Worm (Caenorhabditis elegans) whole organism, L4 larva: ENCODE measurements around the gene unc-2.

ENCODE experiments used
- D1046.2 ChIP-seq: fragments of 200-800 bp; sonication (Bioruptor generic); IDR thresholded peaks from 2 replicates; pipeline ENCODE4 v1.3.6; 2022; ENCODE audit warnings: missing genetic modification characterization, missing compliant biosample characterization
- F26F4.8 ChIP-seq: fragments of 200-800 bp; sonication (Bioruptor generic); conservative IDR thresholded peaks from 2 replicates; pipeline ENCODE4 v1.3.6; 2022; ENCODE audit warnings: missing genetic modification characterization, missing compliant biosample characterization
- F37D6.2 ChIP-seq: sonication (generic microtip); optimal IDR thresholded peaks from 2 replicates; lab custom pipeline; 2016; ENCODE audit warnings: mild to moderate bottlenecking, missing genetic modification characterization, missing compliant biosample characterization
- F44E2.7 ChIP-seq: fragments of 200-800 bp; sonication (Bioruptor generic); IDR thresholded peaks from 2 replicates; pipeline ENCODE4 v2.1.2; 2022; ENCODE audit warnings: missing genetic modification characterization, missing compliant biosample characterization
- T20F7.1 ChIP-seq: fragments of 200-800 bp; sonication (Bioruptor generic); optimal IDR thresholded peaks from 2 replicates; lab custom pipeline; 2018; ENCODE audit warnings: mild to moderate bottlenecking, missing genetic modification characterization, missing compliant biosample characterization
- T26A8.4 ChIP-seq: fragments of 200-800 bp; sonication (Bioruptor generic); IDR thresholded peaks from 2 replicates; pipeline ENCODE4 v1.3.6; 2022; ENCODE audit warnings: missing genetic modification characterization, missing compliant biosample characterization
- ZK337.2 ChIP-seq: fragments of 200-800 bp; sonication (Bioruptor generic); IDR thresholded peaks from 2 replicates; pipeline ENCODE4 v1.3.6; 2022; ENCODE audit warnings: missing genetic modification reagents, missing genetic modification characterization, missing compliant biosample characterization
- aha-1 ChIP-seq: fragments of 150-350 bp; peaks from one replicate; lab custom pipeline; 2014; ENCODE audit warnings: missing biosample characterization, missing genetic modification characterization
- aly-2 ChIP-seq: sonication (generic microtip); optimal IDR thresholded peaks from 2 replicates; lab custom pipeline; 2018; ENCODE audit warnings: missing biosample characterization, missing genetic modification characterization
- ceh-20 ChIP-seq: fragments of 200-800 bp; sonication (Bioruptor generic); IDR thresholded peaks from 2 replicates; pipeline ENCODE4 v1.3.6; 2022; ENCODE audit warnings: missing genetic modification reagents, missing genetic modification characterization, missing compliant biosample characterization
- ceh-28 ChIP-seq: fragments of 150-350 bp; optimal IDR thresholded peaks from 2 replicates; lab custom pipeline; 2014; ENCODE audit warnings: missing biosample characterization, missing genetic modification reagents, missing genetic modification characterization
- ceh-32 ChIP-seq: sonication (generic microtip); optimal IDR thresholded peaks from 2 replicates; lab custom pipeline; 2016; ENCODE audit warnings: mild to moderate bottlenecking, missing genetic modification characterization, missing compliant biosample characterization; ENCODE audit not compliant: poor library complexity
- ceh-82 ChIP-seq: sonication (generic microtip); optimal IDR thresholded peaks from 2 replicates; lab custom pipeline; 2017; ENCODE audit warnings: missing biosample characterization, missing genetic modification characterization
- ces-1 ChIP-seq: fragments of 150-350 bp; sonication (generic microtip); optimal IDR thresholded peaks from 4 replicates; lab custom pipeline; 2014; ENCODE audit warnings: missing biosample characterization, missing genetic modification reagents, missing genetic modification characterization
- cey-2 ChIP-seq: sonication (generic microtip); optimal IDR thresholded peaks from 3 replicates; lab custom pipeline; 2017; ENCODE audit warnings: missing genetic modification characterization, mild to moderate bottlenecking, missing compliant biosample characterization, antibody characterized with exemption, borderline replicate concordance; ENCODE audit not compliant: insufficient read depth
- ctbp-1 ChIP-seq: fragments of 200-800 bp; sonication (Bioruptor generic); IDR thresholded peaks from 2 replicates; pipeline ENCODE4 v1.3.6; 2022; ENCODE audit warnings: missing genetic modification reagents, missing genetic modification characterization, missing compliant biosample characterization
- daf-16 ChIP-seq, 3 experiments: sonication (generic microtip); optimal IDR thresholded peaks; 2 replicates each; lab custom pipeline; 2016 to 2017; ENCODE audit warnings: missing genetic modification characterization in 3 of 3, missing genetic modification reagents in 3 of 3, mild to moderate bottlenecking in 2 of 3, missing compliant biosample characterization in 2 of 3, missing biosample characterization in 1 of 3, moderate library complexity in 1 of 3
- daf-19 ChIP-seq: fragments of 200-800 bp; sonication (Bioruptor generic); conservative IDR thresholded peaks from 2 replicates; pipeline ENCODE4 v1.3.6; 2022; ENCODE audit warnings: missing genetic modification characterization, missing compliant biosample characterization
- dmd-8 ChIP-seq: fragments of 200-800 bp; sonication (Bioruptor generic); IDR thresholded peaks from 2 replicates; pipeline ENCODE4 v1.3.6; 2022; ENCODE audit warnings: missing genetic modification characterization, missing compliant biosample characterization
- duxl-1 ChIP-seq: sonication (generic microtip); optimal IDR thresholded peaks from 2 replicates; lab custom pipeline; 2016; ENCODE audit warnings: mild to moderate bottlenecking, missing genetic modification characterization, moderate library complexity, missing compliant biosample characterization; ENCODE audit not compliant: poor library complexity
- dve-1 ChIP-seq: sonication (generic microtip); optimal IDR thresholded peaks from 2 replicates; lab custom pipeline; 2017; ENCODE audit warnings: antibody characterized with exemption, mild to moderate bottlenecking, missing genetic modification characterization, missing compliant biosample characterization; ENCODE audit not compliant: insufficient read depth
- fos-1 ChIP-seq: fragments of 150-350 bp; optimal IDR thresholded peaks from 2 replicates; lab custom pipeline; 2014; ENCODE audit warnings: missing biosample characterization, missing genetic modification characterization
- gei-8 ChIP-seq: fragments of 200-800 bp; sonication (Bioruptor generic); optimal IDR thresholded peaks from 2 replicates; lab custom pipeline; 2018; ENCODE audit warnings: mild to moderate bottlenecking, missing genetic modification characterization, missing compliant biosample characterization
- hif-1 ChIP-seq, 2 experiments: sonication (generic microtip); optimal IDR thresholded peaks; 2 replicates each; lab custom pipeline; 2016 to 2017; ENCODE audit warnings: missing compliant biosample characterization in 2 of 2, missing genetic modification characterization in 2 of 2, missing genetic modification reagents in 2 of 2, missing genotype in 2 of 2, mild to moderate bottlenecking in 1 of 2
- lim-7 ChIP-seq: fragments of 200-800 bp; sonication (Bioruptor generic); IDR thresholded peaks from 2 replicates; pipeline ENCODE4 v1.3.6; 2022; ENCODE audit warnings: missing genetic modification characterization, missing compliant biosample characterization
- lin-1 ChIP-seq: fragments of 200-800 bp; sonication (Bioruptor generic); IDR thresholded peaks from 2 replicates; pipeline ENCODE4 v1.3.6; 2022; ENCODE audit warnings: missing genetic modification reagents, missing genetic modification characterization, missing compliant biosample characterization
- lin-38 ChIP-seq: fragments of 200-800 bp; sonication (Bioruptor generic); IDR thresholded peaks from 2 replicates; pipeline ENCODE4 v1.3.6; 2022; ENCODE audit warnings: missing genetic modification reagents, missing genetic modification characterization, missing compliant biosample characterization
- lin-39 ChIP-seq: fragments of 150-350 bp; optimal IDR thresholded peaks from 2 replicates; lab custom pipeline; 2014; ENCODE audit warnings: missing biosample characterization, missing genetic modification reagents, missing genetic modification characterization
- madf-5 ChIP-seq, 2 experiments: fragments of 200-800 bp; sonication (Bioruptor generic); IDR thresholded peaks; 2 replicates each; pipeline ENCODE4 v1.3.6; 2022; ENCODE audit warnings: missing compliant biosample characterization in 2 of 2, missing genetic modification characterization in 2 of 2
- madf-9 ChIP-seq: fragments of 200-800 bp; sonication (Bioruptor generic); conservative IDR thresholded peaks from 2 replicates; pipeline ENCODE4 v1.3.6; 2022; ENCODE audit warnings: missing genetic modification reagents, missing genetic modification characterization, missing compliant biosample characterization
- mdl-1 ChIP-seq, 2 experiments: fragments of 150-350 bp in 1 of 2; sonication (generic microtip) in 1 of 2; optimal IDR thresholded peaks; 2 replicates each; lab custom pipeline; 2014 to 2017; ENCODE audit warnings: missing biosample characterization in 2 of 2, missing genetic modification characterization in 2 of 2
- mdt-29 ChIP-seq: fragments of 200-800 bp; sonication (Bioruptor generic); IDR thresholded peaks from 2 replicates; pipeline ENCODE4 v1.3.6; 2022; ENCODE audit warnings: missing genetic modification reagents, missing genetic modification characterization, missing compliant biosample characterization
- nhr-102 ChIP-seq: sonication (generic microtip); optimal IDR thresholded peaks from 2 replicates; lab custom pipeline; 2016; ENCODE audit warnings: mild to moderate bottlenecking, missing genetic modification characterization, moderate library complexity, missing compliant biosample characterization
- nhr-42 ChIP-seq: fragments of 200-800 bp; sonication (Bioruptor generic); IDR thresholded peaks from 2 replicates; pipeline ENCODE4 v1.3.6; 2022; ENCODE audit warnings: missing genetic modification characterization, missing compliant biosample characterization
- nhr-76 ChIP-seq: fragments of 150-350 bp; optimal IDR thresholded peaks from 2 replicates; lab custom pipeline; 2014; ENCODE audit warnings: missing biosample characterization, missing genetic modification characterization
- pha-4 ChIP-seq, 2 experiments: fragments of 150-350 bp in 1 of 2; fragments of 200-800 bp in 1 of 2; sonication (Bioruptor generic) in 1 of 2; IDR thresholded peaks in 1 of 2; optimal IDR thresholded peaks in 1 of 2; 2 replicates each; pipeline versions ENCODE4 v1.3.6 to Lab custom; 2014 to 2022; ENCODE audit warnings: missing genetic modification characterization in 2 of 2, missing genetic modification reagents in 2 of 2, missing biosample characterization in 1 of 2, missing compliant biosample characterization in 1 of 2
- rbr-2 ChIP-seq: sonication (generic microtip); optimal IDR thresholded peaks from 2 replicates; lab custom pipeline; 2016; ENCODE audit warnings: missing genotype, missing genetic modification characterization, missing compliant biosample characterization
- set-16 ChIP-seq: fragments of 200-800 bp; sonication (Bioruptor generic); IDR thresholded peaks from 2 replicates; pipeline ENCODE4 v1.3.6; 2022; ENCODE audit warnings: missing genetic modification reagents, missing genetic modification characterization, missing compliant biosample characterization
- snpc-1.2 ChIP-seq: fragments of 200-800 bp; sonication (Bioruptor generic); IDR thresholded peaks from 2 replicates; pipeline ENCODE4 v1.3.6; 2022; ENCODE audit warnings: missing genetic modification reagents, missing genetic modification characterization, missing compliant biosample characterization
- snpc-4 ChIP-seq: fragments of 150-350 bp; optimal IDR thresholded peaks from 2 replicates; lab custom pipeline; 2014; ENCODE audit warnings: missing biosample characterization, missing genetic modification characterization
- spr-3 ChIP-seq: fragments of 200-800 bp; sonication (Bioruptor generic); optimal IDR thresholded peaks from 2 replicates; lab custom pipeline; 2018; ENCODE audit warnings: mild to moderate bottlenecking, missing genetic modification characterization, missing compliant biosample characterization
- tag-97 ChIP-seq: fragments of 200-800 bp; sonication (Bioruptor generic); IDR thresholded peaks from 2 replicates; pipeline ENCODE4 v1.3.6; 2022; ENCODE audit warnings: missing genetic modification characterization, missing compliant biosample characterization
- unc-39 ChIP-seq: sonication (generic microtip); optimal IDR thresholded peaks from 2 replicates; lab custom pipeline; 2017; ENCODE audit warnings: missing biosample characterization, missing genetic modification characterization
- vab-7 ChIP-seq: fragments of 200-800 bp; sonication (Bioruptor generic); IDR thresholded peaks from 2 replicates; pipeline ENCODE4 v1.3.6; 2022; ENCODE audit warnings: missing genetic modification reagents, missing genetic modification characterization, missing compliant biosample characterization
- zip-2 ChIP-seq: fragments of 150-350 bp; optimal IDR thresholded peaks from 2 replicates; lab custom pipeline; 2014; ENCODE audit warnings: missing biosample characterization, missing genetic modification characterization

Gene unc-2

ce11 chrX:2667779-2668178 is 95.5 kb downstream of the unc-2 start, which contains the start of gene C09B7.2 (continued):
- TF ChIP-seq unc-39 (no peak), mdl-1 (tag; optimal IDR thresholded peaks at IDR 0.05; lab: Kevin White, UChicago) (peak; percentile 91 to 98), ceh-82 (tag; lab: Kevin White, UChicago) (no peak), lin-1 (GFP tag; lab: Robert Waterston, UW) (no peak), hif-1 (tag; optimal IDR thresholded peaks at IDR 0.05; lab: Kevin White, UChicago) (peak in 1 of 2 experiments; percentile 46), nhr-42 (GFP tag; lab: Robert Waterston, UW) (0 out of 2 replicates have a peak, but pooled peaks have one; percentile 10), fos-1 (tag; lab: Kevin White, UChicago) (no peak), gei-8 (no peak)

- TF ChIP-seq F44E2.7 (GFP tag; lab: Robert Waterston, UW) = no peak
- TF ChIP-seq madf-9 (GFP tag; lab: Robert Waterston, UW) = no peak
- TF ChIP-seq tag-97 (GFP tag; lab: Robert Waterston, UW) = no peak
- TF ChIP-seq aha-1 (tag; lab: Kevin White, UChicago) = peak; percentile 70
- no peak for TF ChIP-seq snpc-1.2 (GFP tag; lab: Robert Waterston, UW)
- TF ChIP-seq dve-1 (tag; lab: Kevin White, UChicago) = no peak
- no peak for TF ChIP-seq cey-2 (tag; lab: Kevin White, UChicago)
- no peak for TF ChIP-seq spr-3 (GFP tag; lab: Kevin White, UChicago)
Observed at ce11 chrX:2664273-2664672, 99.1 kb downstream of the unc-2 start, which contains the start of gene F54G2.1. Gene F54G2.1, minus strand, starts transcription at chrX:2664373.

- TF ChIP-seq ceh-20 (GFP tag; lab: Robert Waterston, UW) = no peak
- no peak for TF ChIP-seq T26A8.4 (GFP tag; lab: Robert Waterston, UW)
- TF ChIP-seq ces-1 (GFP tag; lab: Kevin White, UChicago) = no peak
- no peak for TF ChIP-seq duxl-1 (tag; lab: Kevin White, UChicago)
- TF ChIP-seq T20F7.1 = no peak
- TF ChIP-seq fos-1 (tag; lab: Kevin White, UChicago) = no peak
- no peak for TF ChIP-seq zip-2 (tag; lab: Kevin White, UChicago)
- no peak for TF ChIP-seq F26F4.8 (GFP tag; lab: Robert Waterston, UW)
- TF ChIP-seq ZK337.2 = no peak
- TF ChIP-seq lin-38 (GFP tag; lab: Robert Waterston, UW) = peak; percentile 14; the same call in 1 of the 2 replicates
- TF ChIP-seq ceh-28 (tag; lab: Kevin White, UChicago) = no peak
- TF ChIP-seq lim-7 (GFP tag; lab: Robert Waterston, UW) = no peak
- no peak for TF ChIP-seq ctbp-1 (GFP tag; lab: Robert Waterston, UW)
- TF ChIP-seq D1046.2 (GFP tag; lab: Robert Waterston, UW) = no peak
- TF ChIP-seq set-16 (GFP tag; lab: Robert Waterston, UW) = peak; percentile 51
- TF ChIP-seq pha-4 (GFP tag; IDR thresholded peaks at IDR 0.05; lab: Robert Waterston, UW) = no peak
- TF ChIP-seq pha-4 (tag; optimal IDR thresholded peaks at IDR 0.05; lab: Kevin White, UChicago) = no peak
- TF ChIP-seq dmd-8 (GFP tag; lab: Robert Waterston, UW) = no peak
- TF ChIP-seq dve-1 (tag; lab: Kevin White, UChicago) = peak; percentile 13
- TF ChIP-seq ceh-82 (tag; lab: Kevin White, UChicago) = no peak
- TF ChIP-seq nhr-102 (tag; lab: Kevin White, UChicago) = peak; percentile 39
- no peak for TF ChIP-seq daf-16 (GFP tag; optimal IDR thresholded peaks at IDR 0.05; lab: Kevin White, UChicago)
- TF ChIP-seq daf-16 (tag; optimal IDR thresholded peaks at IDR 0.05; lab: Kevin White, UChicago) = no peak
- no peak for TF ChIP-seq vab-7
- TF ChIP-seq lin-39 (tag; lab: Kevin White, UChicago) = no peak
- TF ChIP-seq aly-2 (tag; lab: Kevin White, UChicago) = no peak
- TF ChIP-seq snpc-1.2 (GFP tag; lab: Robert Waterston, UW) = 0 out of 2 replicates have a peak, but pooled peaks have one; percentile 49
- no peak for TF ChIP-seq tag-97 (GFP tag; lab: Robert Waterston, UW)
- peak; percentile 58 for TF ChIP-seq snpc-4 (tag; lab: Kevin White, UChicago)
- no peak for TF ChIP-seq F37D6.2
- no peak for TF ChIP-seq nhr-76 (tag; lab: Kevin White, UChicago)
- TF ChIP-seq madf-5 (GFP tag; IDR thresholded peaks at IDR 0.05; lab: Robert Waterston, UW) = no peak
- no peak for TF ChIP-seq rbr-2 (tag; lab: Kevin White, UChicago)
- TF ChIP-seq ceh-32 (tag; lab: Kevin White, UChicago) = no peak
- TF ChIP-seq mdt-29 = no peak
- no peak for TF ChIP-seq F44E2.7 (GFP tag; lab: Robert Waterston, UW)
- no peak for TF ChIP-seq daf-19
Observed at ce11 chrX:2663798-2664197, 99.5 kb downstream of the unc-2 start.
